Worm (Caenorhabditis elegans): ENCODE data around the gene fbxb-114.

ce11 chrX:16943934-16944914 is 22.6 kb downstream of the fbxb-114 start:
- no peak for TF ChIP-seq unc-62 (GFP tag; optimal IDR thresholded peaks at IDR 0.05)
- TF ChIP-seq nhr-77 (tag; optimal IDR thresholded peaks at IDR 0.05): no peak
- no peak for TF ChIP-seq snpc-4 (tag; optimal IDR thresholded peaks at IDR 0.05)
- no peak for TF ChIP-seq aly-2 (tag; optimal IDR thresholded peaks at IDR 0.05)
- TF ChIP-seq jun-1 (tag; optimal IDR thresholded peaks at IDR 0.05): no peak
- TF ChIP-seq nhr-237 (tag; optimal IDR thresholded peaks at IDR 0.05): no peak
- no peak for TF ChIP-seq pqm-1 (tag; optimal IDR thresholded peaks at IDR 0.05)
- no peak for TF ChIP-seq ztf-4 (tag; optimal IDR thresholded peaks at IDR 0.05)
